Worm (Caenorhabditis elegans) whole organism, L3 larva: ENCODE measurements around the gene nspc-18.
"Not testable (repeated sequence)": the region's sequence is repeated elsewhere in the genome, so short reads cannot be mapped to it uniquely, and the experiment has no call there.

Experiments used
- R02D3.7 ChIP-seq: fragments of 150-350 bp; optimal IDR thresholded peaks from 2 replicates; lab custom pipeline; 2014; ENCODE audit warnings: missing biosample characterization, missing genetic modification characterization
- ZK546.5 ChIP-seq: sonication (generic microtip); optimal IDR thresholded peaks from 2 replicates; lab custom pipeline; 2017; ENCODE audit warnings: missing biosample characterization, missing genetic modification characterization
- aly-2 ChIP-seq: fragments of 150-350 bp; optimal IDR thresholded peaks from 2 replicates; lab custom pipeline; 2014; ENCODE audit warnings: missing biosample characterization, missing genetic modification characterization
- ama-1 ChIP-seq: fragments of 150-350 bp; optimal IDR thresholded peaks from 2 replicates; lab custom pipeline; 2018
- ceh-28 ChIP-seq: fragments of 150-350 bp; optimal IDR thresholded peaks from 2 replicates; lab custom pipeline; 2014; ENCODE audit warnings: missing biosample characterization, missing genetic modification reagents, missing genetic modification characterization
- ceh-82 ChIP-seq: fragments of 150-350 bp; optimal IDR thresholded peaks from 2 replicates; lab custom pipeline; 2014; ENCODE audit warnings: missing biosample characterization, missing genetic modification characterization
- ceh-9 ChIP-seq: sonication (generic microtip); optimal IDR thresholded peaks from 2 replicates; lab custom pipeline; 2018; ENCODE audit warnings: missing biosample characterization, missing genetic modification characterization
- daf-12 ChIP-seq: fragments of 150-350 bp; optimal IDR thresholded peaks from 2 replicates; lab custom pipeline; 2014; ENCODE audit warnings: missing biosample characterization, missing genetic modification reagents, missing genetic modification characterization
- egl-27 ChIP-seq: sonication (generic microtip); optimal IDR thresholded peaks from 4 replicates; lab custom pipeline; 2017; ENCODE audit warnings: missing biosample characterization, missing genetic modification reagents, missing genetic modification characterization
- egl-5 ChIP-seq: fragments of 150-350 bp; optimal IDR thresholded peaks from 2 replicates; lab custom pipeline; 2017; ENCODE audit warnings: missing biosample characterization, missing genetic modification reagents, missing genetic modification characterization, inconsistent platforms
- elt-1 ChIP-seq: fragments of 150-350 bp; optimal IDR thresholded peaks from 2 replicates; lab custom pipeline; 2014; ENCODE audit warnings: missing biosample characterization, missing genetic modification characterization
- elt-2 ChIP-seq: sonication (generic microtip); optimal IDR thresholded peaks from 2 replicates; lab custom pipeline; 2016; ENCODE audit warnings: missing genetic modification reagents, mild to moderate bottlenecking, missing genetic modification characterization, missing compliant biosample characterization
- elt-3 ChIP-seq, 3 experiments: fragments of 150-350 bp in 1 of 3; sonication (generic microtip) in 2 of 3; optimal IDR thresholded peaks; 2 replicates in 2 of 3; 4 replicates in 1 of 3; lab custom pipeline; 2014 to 2017; ENCODE audit warnings: missing biosample characterization in 3 of 3, missing genetic modification characterization in 3 of 3
- eor-1 ChIP-seq, 2 experiments: fragments of 150-350 bp; optimal IDR thresholded peaks; 2 replicates each; lab custom pipeline; 2014 to 2018; ENCODE audit warnings: missing biosample characterization in 2 of 2, missing genetic modification characterization in 2 of 2
- fkh-10 ChIP-seq: sonication (generic microtip); optimal IDR thresholded peaks from 2 replicates; lab custom pipeline; 2017; ENCODE audit warnings: missing biosample characterization, missing genetic modification reagents, missing genetic modification characterization
- lin-15B ChIP-seq: fragments of 150-350 bp; optimal IDR thresholded peaks from 2 replicates; lab custom pipeline; 2014; ENCODE audit warnings: missing biosample characterization, missing genetic modification characterization
- lin-39 ChIP-seq: fragments of 150-350 bp; optimal IDR thresholded peaks from 2 replicates; lab custom pipeline; 2018; ENCODE audit warnings: missing biosample characterization, missing genetic modification reagents, missing genetic modification characterization
- lsy-12 ChIP-seq: sonication (generic microtip); optimal IDR thresholded peaks from 2 replicates; lab custom pipeline; 2016; ENCODE audit warnings: mild to moderate bottlenecking, missing genetic modification characterization, missing compliant biosample characterization
- mml-1 ChIP-seq: fragments of 150-350 bp; sonication (generic microtip); optimal IDR thresholded peaks from 3 replicates; lab custom pipeline; 2014; ENCODE audit warnings: missing biosample characterization, missing genetic modification characterization
- nfya-1 ChIP-seq: sonication (generic microtip); optimal IDR thresholded peaks from 2 replicates; lab custom pipeline; 2017; ENCODE audit warnings: missing genetic modification characterization, mild to moderate bottlenecking, missing compliant biosample characterization, antibody characterized with exemption, moderate library complexity; ENCODE audit not compliant: insufficient read depth
- nhr-11 ChIP-seq: fragments of 150-350 bp; optimal IDR thresholded peaks from 2 replicates; lab custom pipeline; 2014; ENCODE audit warnings: missing biosample characterization, missing genetic modification characterization
- nhr-23 ChIP-seq: fragments of 150-350 bp; optimal IDR thresholded peaks from 2 replicates; lab custom pipeline; 2014; ENCODE audit warnings: missing biosample characterization, missing genetic modification reagents, missing genetic modification characterization
- nhr-28 ChIP-seq: fragments of 150-350 bp; optimal IDR thresholded peaks from 2 replicates; lab custom pipeline; 2014; ENCODE audit warnings: missing biosample characterization, missing genetic modification characterization
- nhr-67 ChIP-seq: fragments of 150-350 bp; optimal IDR thresholded peaks from 2 replicates; lab custom pipeline; 2014; ENCODE audit warnings: missing biosample characterization, missing genetic modification characterization
- nhr-77 ChIP-seq: fragments of 150-350 bp; optimal IDR thresholded peaks from 2 replicates; lab custom pipeline; 2014; ENCODE audit warnings: missing biosample characterization, missing genetic modification characterization
- pha-4 ChIP-seq: fragments of 150-350 bp; optimal IDR thresholded peaks from 2 replicates; lab custom pipeline; 2014; ENCODE audit warnings: missing biosample characterization, missing genetic modification reagents, missing genetic modification characterization
- pqm-1 ChIP-seq: fragments of 150-350 bp; optimal IDR thresholded peaks from 2 replicates; lab custom pipeline; 2017; ENCODE audit warnings: missing biosample characterization, missing genetic modification characterization, inconsistent platforms
- sea-2 ChIP-seq: fragments of 150-350 bp; sonication (generic microtip); optimal IDR thresholded peaks from 4 replicates; lab custom pipeline; 2014; ENCODE audit warnings: missing biosample characterization, missing genetic modification reagents, missing genetic modification characterization
- snpc-4 ChIP-seq: fragments of 150-350 bp; optimal IDR thresholded peaks from 2 replicates; lab custom pipeline; 2014; ENCODE audit warnings: missing biosample characterization, missing genetic modification characterization
- unc-39 ChIP-seq: sonication (generic microtip); optimal IDR thresholded peaks from 4 replicates; lab custom pipeline; 2017; ENCODE audit warnings: missing biosample characterization, missing genetic modification characterization
- unc-62 ChIP-seq: fragments of 150-350 bp; sonication (generic microtip); optimal IDR thresholded peaks from 4 replicates; lab custom pipeline; 2014; ENCODE audit warnings: missing biosample characterization, missing genetic modification reagents, missing genetic modification characterization
- zag-1 ChIP-seq: fragments of 150-350 bp; optimal IDR thresholded peaks from 2 replicates; lab custom pipeline; 2014; ENCODE audit warnings: missing biosample characterization, missing genetic modification characterization

The nspc-18 gene

DNA sequence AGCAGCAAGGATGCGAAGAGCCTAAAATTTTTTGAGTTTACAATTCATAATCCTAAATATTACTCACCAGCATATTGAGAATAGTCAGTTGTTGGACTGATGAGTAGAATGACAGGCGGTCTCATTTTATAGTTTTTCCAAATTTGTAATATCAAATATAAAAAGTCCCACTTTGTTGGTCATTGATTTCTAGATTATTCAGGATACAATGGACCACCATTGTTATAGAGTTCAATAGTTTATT is 2.5 kb downstream of the nspc-18 start, which contains the start of gene nspc-17:
Gene nspc-17, minus strand, starts transcription at position 101 of the 244 bp plus-strand sequence.
- not testable (repeated sequence) for TF ChIP-seq lin-15B (tag; lab: Kevin White, UChicago); nhr-77; ceh-9 (tag; lab: Kevin White, UChicago)

DNA sequence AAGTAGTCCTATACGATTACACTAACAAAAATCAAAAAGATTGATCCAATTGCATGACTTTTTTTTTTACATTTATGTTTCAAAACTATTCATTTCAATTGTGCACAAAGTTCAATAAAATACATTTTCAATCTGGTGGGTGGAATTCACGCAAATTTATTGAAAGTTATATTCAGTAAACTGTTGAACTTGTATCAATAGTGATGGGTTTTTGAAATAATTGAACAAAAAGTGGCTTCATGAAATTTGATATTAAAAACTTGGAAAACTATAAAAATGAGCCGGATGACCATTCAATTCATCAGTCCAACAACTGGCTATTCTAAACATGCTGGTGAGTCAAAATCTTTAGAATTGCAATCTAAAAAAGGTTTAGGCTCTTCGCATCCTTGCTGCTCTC is 4.2 kb downstream of the nspc-18 start, which contains the start of gene nspc-16:
Gene nspc-16, plus strand, starts transcription at position 301 of the 400 bp plus-strand sequence.
- TF ChIP-seq unc-39 (tag; lab: Kevin White, UChicago) (no peak), pqm-1 (tag; lab: Kevin White, UChicago) (no peak), egl-5 (tag; lab: Kevin White, UChicago) (no peak), R02D3.7 (tag; lab: Kevin White, UChicago) (no peak), ceh-82 (no peak), elt-1 (tag; lab: Kevin White, UChicago) (no peak), daf-12 (tag; lab: Kevin White, UChicago) (no peak), snpc-4 (tag; lab: Kevin White, UChicago) (no peak), ama-1 (lab: Kevin White, UChicago) (no peak), eor-1 (tag; optimal IDR thresholded peaks at IDR 0.05; lab: Kevin White, UChicago) (no peak), ceh-28 (no peak), zag-1 (tag; lab: Kevin White, UChicago) (no peak), nhr-11 (tag; lab: Kevin White, UChicago) (no peak), elt-3 (tag; optimal IDR thresholded peaks at IDR 0.05; lab: Kevin White, UChicago) (no peak), sea-2 (GFP tag; lab: Kevin White, UChicago) (no peak), nhr-28 (tag; lab: Kevin White, UChicago) (no peak), lsy-12 (tag; lab: Kevin White, UChicago) (no peak), pha-4 (tag; lab: Kevin White, UChicago) (no peak)

DNA sequence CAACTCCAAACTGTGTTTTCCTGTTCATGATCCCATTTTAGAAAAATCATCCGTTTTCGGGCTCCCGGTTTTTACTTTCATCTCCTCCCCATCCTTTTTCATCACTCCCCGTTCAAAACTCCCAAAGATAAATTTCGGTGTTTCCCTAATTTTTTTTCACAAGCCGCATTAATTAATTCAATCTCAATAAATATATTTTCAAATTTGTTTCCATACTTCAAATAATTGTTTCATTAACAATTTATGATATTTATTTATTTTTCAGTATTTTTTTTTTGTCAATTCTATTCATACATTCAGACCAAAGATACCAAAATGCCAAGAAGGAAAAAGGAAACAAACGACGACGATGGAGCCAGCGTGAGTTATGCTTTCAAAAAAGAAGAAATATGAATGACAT is 7.0 kb downstream of the nspc-18 start, which contains the start of gene D1025.1:
Gene D1025.1, plus strand, starts transcription at position 301 of the 400 bp plus-strand sequence.
- TF ChIP-seq ceh-28: no peak
- no peak for TF ChIP-seq nhr-67 (tag; lab: Kevin White, UChicago)

DNA sequence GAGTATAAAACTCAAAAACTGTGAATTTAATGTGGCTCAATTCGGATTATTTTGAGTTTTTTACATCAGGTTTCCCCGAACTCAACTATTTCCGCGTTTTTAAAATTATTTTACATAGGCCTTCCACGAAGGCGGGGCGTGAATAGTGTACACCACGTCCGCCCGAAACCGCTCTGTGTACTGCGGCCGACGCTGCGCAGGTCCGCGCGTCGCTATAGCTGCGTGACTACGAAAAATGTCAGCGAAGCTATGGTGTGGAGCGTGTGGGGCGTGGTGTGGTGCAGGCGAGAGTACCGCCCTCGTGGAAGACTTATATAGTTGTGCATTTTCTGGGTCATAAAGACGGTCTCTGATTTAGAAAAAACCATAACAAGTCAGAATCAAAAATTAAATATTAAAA is 9.6 kb downstream of the nspc-18 start:
- TF ChIP-seq elt-3 (tag; optimal IDR thresholded peaks at IDR 0.05; lab: Kevin White, UChicago) (no peak), snpc-4 (tag; lab: Kevin White, UChicago) (peak; percentile 19)
- TF ChIP-seq, all 47 proteins: peak for 1

DNA sequence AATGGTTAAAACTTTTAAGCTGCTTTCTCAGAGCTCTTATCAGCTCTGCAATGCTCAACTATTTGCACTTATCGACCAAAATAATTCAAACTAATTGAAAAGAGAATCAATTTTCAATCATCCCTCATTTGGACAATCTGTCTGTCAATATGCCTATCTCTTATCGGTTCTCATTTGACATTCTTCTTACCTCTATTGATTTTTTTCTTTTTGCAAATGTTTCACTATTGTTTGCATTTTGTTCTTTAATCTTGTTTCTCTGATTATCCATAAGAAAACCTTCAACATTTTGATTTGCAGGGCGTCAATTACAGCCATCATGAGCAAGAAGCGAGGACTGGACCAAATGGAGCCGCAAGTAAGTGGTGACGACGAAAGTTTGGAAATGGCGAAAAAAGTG is 10.9 kb downstream of the nspc-18 start, which contains the start of gene D1025.10:
Gene D1025.10, plus strand, starts transcription at position 301 of the 400 bp plus-strand sequence.
- no peak for TF ChIP-seq ceh-9 (tag; lab: Kevin White, UChicago)

DNA sequence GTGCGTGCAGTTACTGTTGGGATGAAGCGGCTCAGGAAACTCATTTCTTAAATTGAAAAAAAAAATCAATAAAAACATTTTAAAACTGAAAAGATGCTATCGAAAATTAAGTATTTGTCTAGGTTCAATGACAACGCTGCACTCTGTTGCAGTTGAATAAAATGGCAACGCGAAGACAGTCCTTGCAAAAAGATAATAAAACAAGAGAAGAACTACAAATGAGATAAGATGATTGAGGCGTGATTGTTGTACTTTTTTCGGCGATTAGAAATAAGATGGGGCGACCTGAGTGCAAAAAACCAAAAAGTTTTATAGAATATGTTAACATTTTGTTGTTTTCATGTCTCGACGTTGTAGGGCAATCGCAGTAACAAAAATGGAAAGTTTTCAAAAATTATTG is 12.4 kb downstream of the nspc-18 start, which contains the start of gene gcsh-1:
Gene gcsh-1, minus strand, starts transcription at position 46 of the 400 bp plus-strand sequence.
- TF ChIP-seq pqm-1 (tag; lab: Kevin White, UChicago) (peak; percentile 45), elt-2 (peak; percentile 62), daf-12 (tag; lab: Kevin White, UChicago) (no peak), eor-1 (tag; optimal IDR thresholded peaks at IDR 0.05; lab: Kevin White, UChicago) (no peak), aly-2 (no peak), snpc-4 (tag; lab: Kevin White, UChicago) (no peak), fkh-10 (GFP tag; lab: Kevin White, UChicago) (no peak), nhr-67 (tag; lab: Kevin White, UChicago) (no peak), pha-4 (tag; lab: Kevin White, UChicago) (no peak), nhr-23 (tag; lab: Kevin White, UChicago) (no peak)
- TF ChIP-seq, all 47 proteins: peak for 2

DNA sequence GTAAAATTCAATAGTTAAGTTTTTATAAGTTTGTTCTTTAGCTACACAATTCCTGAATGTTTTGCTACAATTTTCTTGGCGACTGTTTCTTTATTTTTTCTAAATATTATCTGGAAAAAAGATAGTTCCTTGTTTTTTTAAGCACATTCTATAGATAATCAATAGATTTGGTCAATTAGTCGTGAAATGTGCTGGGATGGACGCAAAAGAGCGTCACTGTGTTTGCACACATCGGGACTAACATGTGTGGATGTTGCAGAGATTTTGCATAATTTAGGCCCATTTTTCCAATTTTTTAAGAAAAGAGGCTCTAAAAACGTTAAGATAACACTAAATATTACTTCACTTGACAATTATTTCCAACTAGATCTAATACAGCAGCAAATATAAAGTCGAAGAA is 14.0 kb downstream of the nspc-18 start:
- TF ChIP-seq nfya-1 (tag; lab: Kevin White, UChicago): peak; percentile 4
- no peak for TF ChIP-seq lsy-12 (tag; lab: Kevin White, UChicago)
- no peak for TF ChIP-seq ZK546.5 (tag; lab: Kevin White, UChicago)
- peak; percentile 37 for TF ChIP-seq lin-39 (tag; lab: Kevin White, UChicago)
- peak; percentile 12 for TF ChIP-seq pha-4 (tag; lab: Kevin White, UChicago)
- TF ChIP-seq nhr-11 (tag; lab: Kevin White, UChicago): no peak
- no peak for TF ChIP-seq unc-62 (GFP tag; lab: Kevin White, UChicago)
- no peak for TF ChIP-seq nhr-23 (tag; lab: Kevin White, UChicago)
- TF ChIP-seq mml-1: no peak
- no peak for TF ChIP-seq egl-27 (tag; lab: Kevin White, UChicago)
- peak; percentile 60 for TF ChIP-seq egl-5 (tag; lab: Kevin White, UChicago)
- TF ChIP-seq, all 47 proteins: peak for 4
